Fruit fly (Drosophila melanogaster): ENCODE measurements around the gene GatC.

The GatC gene

dm6 chr2L:13876698-13877097 is 43.8 kb upstream of the GatC start (continued):
- TF ChIP-seq lola (GFP tag; optimal IDR thresholded peaks at IDR 0.05) (peak in 1 of 3 experiments; percentile 75), hkb (optimal IDR thresholded peaks at IDR 0.05) (no peak), hkb (GFP tag; IDR thresholded peaks at IDR 0.05) (no peak; the same call in 1 of the 2 replicates), tll (GFP tag; optimal IDR thresholded peaks at IDR 0.05) (no peak), Side (GFP tag; optimal IDR thresholded peaks at IDR 0.05) (no peak), usp (GFP tag; optimal IDR thresholded peaks at IDR 0.05) (no peak), HHEX (GFP tag; optimal IDR thresholded peaks at IDR 0.05) (no peak), YL-1 (GFP tag; optimal IDR thresholded peaks at IDR 0.05) (no peak), Camta (GFP tag; optimal IDR thresholded peaks at IDR 0.05) (no peak), pum (GFP tag; optimal IDR thresholded peaks at IDR 0.05) (no peak), schlank (tag; optimal IDR thresholded peaks at IDR 0.05) (no peak), Med (GFP tag) (peak; percentile 51), nerfin-1 (tag; optimal IDR thresholded peaks at IDR 0.05) (peak; percentile 29), CG1647 (GFP tag; optimal IDR thresholded peaks at IDR 0.05) (no peak), Chrac-16 (GFP tag; optimal IDR thresholded peaks at IDR 0.05) (peak; percentile 8), Ets97D (GFP tag; optimal IDR thresholded peaks at IDR 0.05) (no peak), scrt (GFP tag; optimal IDR thresholded peaks at IDR 0.05) (no peak), chif (GFP tag; optimal IDR thresholded peaks at IDR 0.05) (peak in 1 of 2 experiments; percentile 3), CG9876 (GFP tag; optimal IDR thresholded peaks at IDR 0.05) (no peak), chinmo (GFP tag; IDR thresholded peaks at IDR 0.05; ENCODE audit: partially characterized antibody) (no peak), ewg (GFP tag; optimal IDR thresholded peaks at IDR 0.05) (peak; percentile 10), CG17361 (GFP tag; IDR thresholded peaks at IDR 0.05) (peak; percentile 76), Blimp-1 (GFP tag; optimal IDR thresholded peaks at IDR 0.05) (peak; percentile 61), CG13424 (tag; optimal IDR thresholded peaks at IDR 0.05) (peak; percentile 57), CG4404 (GFP tag; IDR thresholded peaks at IDR 0.05) (no peak), wdn (GFP tag; IDR thresholded peaks at IDR 0.05) (no peak), kah (GFP tag; optimal IDR thresholded peaks at IDR 0.05) (no peak), CG12659 (GFP tag; optimal IDR thresholded peaks at IDR 0.05) (peak; percentile 16), sc (optimal IDR thresholded peaks at IDR 0.05) (no peak), sc (GFP tag; optimal IDR thresholded peaks at IDR 0.05) (peak; percentile 35), Lpt (GFP tag; optimal IDR thresholded peaks at IDR 0.05) (no peak), CG14965 (GFP tag; optimal IDR thresholded peaks at IDR 0.05; ENCODE audit: borderline replicate concordance) (no peak), Dek (tag; optimal IDR thresholded peaks at IDR 0.05) (no peak), tap (tag; optimal IDR thresholded peaks at IDR 0.05) (no peak), Nf-YB (GFP tag; optimal IDR thresholded peaks at IDR 0.05) (peak; percentile 17), vnd (GFP tag; IDR thresholded peaks at IDR 0.05; ENCODE audit: partially characterized antibody) (no peak), CG10654 (GFP tag; optimal IDR thresholded peaks at IDR 0.05) (no peak), h (optimal IDR thresholded peaks at IDR 0.05) (no peak), CTCF (GFP tag; optimal IDR thresholded peaks at IDR 0.05) (no peak), NK7.1 (GFP tag; optimal IDR thresholded peaks at IDR 0.05) (no peak), CG12104 (GFP tag; optimal IDR thresholded peaks at IDR 0.05) (no peak), kay (GFP tag; optimal IDR thresholded peaks at IDR 0.05) (peak; percentile 13), toy (GFP tag; IDR thresholded peaks at IDR 0.05) (no peak), bcd (GFP tag; optimal IDR thresholded peaks at IDR 0.05) (peak; percentile 34), fd102C (GFP tag; optimal IDR thresholded peaks at IDR 0.05) (no peak), Asciz (GFP tag; optimal IDR thresholded peaks at IDR 0.05) (peak; percentile 41), CG6654 (GFP tag; optimal IDR thresholded peaks at IDR 0.05) (no peak)
